Worm (Caenorhabditis elegans) whole organism, early embryonic: Measurements from ENCODE around the gene pax-3.

Experiments
- B0310.2 ChIP-seq: sonication (generic microtip); optimal IDR thresholded peaks from 2 replicates; lab custom pipeline; 2016; ENCODE audit warnings: mild to moderate bottlenecking, missing genetic modification characterization, missing compliant biosample characterization
- F13C5.2 ChIP-seq: sonication (generic microtip); optimal IDR thresholded peaks from 2 replicates; lab custom pipeline; 2017; ENCODE audit warnings: mild to moderate bottlenecking, missing genetic modification characterization, inconsistent platforms, missing compliant biosample characterization
- aly-1 ChIP-seq: sonication (generic microtip); optimal IDR thresholded peaks from 2 replicates; lab custom pipeline; 2016; ENCODE audit warnings: missing genetic modification characterization, missing compliant biosample characterization
- ama-1 ChIP-seq: fragments of 150-350 bp; optimal IDR thresholded peaks from 2 replicates; lab custom pipeline; 2014
- ceh-13 ChIP-seq: fragments of 200-800 bp; sonication (Bioruptor generic); optimal IDR thresholded peaks from 2 replicates; lab custom pipeline; 2018; ENCODE audit warnings: mild to moderate bottlenecking, missing genetic modification characterization, missing compliant biosample characterization
- ceh-36 ChIP-seq: sonication (generic microtip); optimal IDR thresholded peaks from 2 replicates; lab custom pipeline; 2016; ENCODE audit warnings: missing genetic modification characterization, inconsistent platforms, missing compliant biosample characterization
- ets-7 ChIP-seq: sonication (generic microtip); optimal IDR thresholded peaks from 2 replicates; lab custom pipeline; 2016; ENCODE audit warnings: missing genotype, missing genetic modification characterization, missing compliant biosample characterization
- flt-1 ChIP-seq: fragments of 200-800 bp; sonication (Bioruptor generic); IDR thresholded peaks from 2 replicates; pipeline ENCODE4 v1.3.6; 2022; ENCODE audit warnings: missing genetic modification characterization, missing compliant biosample characterization
- hmbx-1 ChIP-seq: sonication (generic microtip); optimal IDR thresholded peaks from 2 replicates; lab custom pipeline; 2016; ENCODE audit warnings: mild to moderate bottlenecking, missing genetic modification characterization, missing compliant biosample characterization
- hmg-4 ChIP-seq: fragments of 200-800 bp; sonication (Bioruptor generic); optimal IDR thresholded peaks from 2 replicates; lab custom pipeline; 2018; ENCODE audit warnings: mild to moderate bottlenecking, missing genetic modification characterization, missing compliant biosample characterization
- hnd-1 ChIP-seq: sonication (generic microtip); optimal IDR thresholded peaks from 2 replicates; lab custom pipeline; 2016; ENCODE audit warnings: missing genetic modification characterization, missing compliant biosample characterization
- pes-1 ChIP-seq: fragments of 200-800 bp; sonication (Bioruptor generic); IDR thresholded peaks from 2 replicates; pipeline ENCODE4 v1.3.6; 2022; ENCODE audit warnings: missing genetic modification reagents, missing genetic modification characterization, missing compliant biosample characterization
- scrt-1 ChIP-seq: fragments of 200-800 bp; sonication (Bioruptor generic); IDR thresholded peaks from 2 replicates; pipeline ENCODE4 v1.3.6; 2022; ENCODE audit warnings: missing genetic modification characterization, missing compliant biosample characterization
- sea-1 ChIP-seq: fragments of 200-800 bp; sonication (Bioruptor generic); conservative IDR thresholded peaks from 2 replicates; pipeline ENCODE4 v1.3.6; 2022; ENCODE audit warnings: missing genetic modification characterization, missing compliant biosample characterization
- tbx-11 ChIP-seq: fragments of 200-800 bp; sonication (Bioruptor generic); IDR thresholded peaks from 2 replicates; pipeline ENCODE4 v1.3.6; 2022; ENCODE audit warnings: missing genetic modification characterization, missing compliant biosample characterization
- tbx-37 ChIP-seq: fragments of 200-800 bp; sonication (Bioruptor generic); conservative IDR thresholded peaks from 2 replicates; pipeline ENCODE4 v1.3.6; 2022; ENCODE audit warnings: missing genetic modification reagents, missing genetic modification characterization, missing compliant biosample characterization
- tra-4 ChIP-seq: sonication (generic microtip); optimal IDR thresholded peaks from 2 replicates; lab custom pipeline; 2017; ENCODE audit warnings: missing genetic modification characterization, missing compliant biosample characterization

The pax-3 gene

DNA sequence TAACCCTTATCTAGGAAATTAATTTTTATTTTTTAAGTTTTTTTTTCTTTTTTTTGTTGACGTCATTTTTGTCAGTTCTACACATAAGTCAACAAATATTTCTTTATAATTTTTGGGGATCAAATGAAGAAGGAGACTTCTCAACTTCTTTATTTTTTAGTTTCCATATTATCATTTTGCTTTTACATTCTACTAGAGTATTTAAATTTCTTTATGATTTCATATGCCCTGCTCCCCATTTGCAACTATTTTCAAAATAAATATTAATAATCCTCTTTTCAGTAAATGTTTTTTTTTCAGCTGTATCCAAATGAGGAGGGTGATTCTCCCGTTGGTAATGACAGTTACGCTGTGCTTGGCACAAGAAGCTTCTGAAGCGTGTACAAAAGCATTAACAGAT is 9.0 kb upstream of the pax-3 start, which contains the start of gene phg-1:
phg-1 (plus strand) TSS at position 301 of the 400 bp plus-strand sequence.
- TF ChIP-seq B0310.2 (tag; lab: Kevin White, UChicago) (no peak), hmg-4 (no peak), ceh-13 (GFP tag; lab: Kevin White, UChicago) (no peak), tbx-37 (no peak), scrt-1 (GFP tag; lab: Robert Waterston, UW) (no peak), tra-4 (no peak), ama-1 (no peak), ets-7 (tag; lab: Kevin White, UChicago) (no peak), ceh-36 (tag; lab: Kevin White, UChicago) (no peak), hnd-1 (no peak), F13C5.2 (tag; lab: Kevin White, UChicago) (no peak), hmbx-1 (tag; lab: Kevin White, UChicago) (no peak), flt-1 (GFP tag; lab: Robert Waterston, UW) (no peak), tbx-11 (GFP tag; lab: Robert Waterston, UW) (no peak)

DNA sequence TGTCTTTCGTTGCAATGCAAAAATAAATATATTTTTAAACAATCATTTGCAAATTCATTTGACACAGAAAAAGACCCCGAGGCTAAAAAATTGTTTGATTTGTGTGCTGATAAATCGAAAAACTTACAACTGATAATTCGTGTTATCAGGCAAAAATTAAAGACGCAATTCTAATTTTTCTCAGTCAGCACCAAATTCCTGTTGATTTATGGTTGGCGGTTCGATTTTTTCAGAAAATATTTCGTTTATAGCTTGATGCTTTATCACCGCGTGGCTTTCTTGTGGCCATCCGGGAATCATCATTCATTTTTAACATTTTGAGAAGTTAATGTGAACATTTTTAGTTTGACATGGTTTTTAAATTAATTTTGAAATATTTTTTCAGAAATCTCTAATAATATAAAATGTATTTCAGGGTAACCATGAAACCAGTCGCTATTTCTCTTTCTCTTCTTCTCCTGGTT is 7.2 kb upstream of the pax-3 start, which contains the start of gene asah-2:
asah-2 (plus strand) TSS at position 414 of the 464 bp plus-strand sequence.
- TF ChIP-seq tra-4: no peak
- no peak for TF ChIP-seq tbx-37
- no peak for TF ChIP-seq ceh-36 (tag; lab: Kevin White, UChicago)
- TF ChIP-seq hmg-4: no peak
- TF ChIP-seq ceh-13 (GFP tag; lab: Kevin White, UChicago): no peak
- no peak for TF ChIP-seq hmbx-1 (tag; lab: Kevin White, UChicago)
- TF ChIP-seq F13C5.2 (tag; lab: Kevin White, UChicago): no peak
- TF ChIP-seq ama-1: no peak
- TF ChIP-seq pes-1 (GFP tag; lab: Robert Waterston, UW): no peak
- TF ChIP-seq aly-1 (tag; lab: Kevin White, UChicago): no peak
- TF ChIP-seq hnd-1: no peak
- no peak for TF ChIP-seq scrt-1 (GFP tag; lab: Robert Waterston, UW)
- no peak for TF ChIP-seq B0310.2 (tag; lab: Kevin White, UChicago)
- no peak for TF ChIP-seq sea-1
- no peak for TF ChIP-seq tbx-11 (GFP tag; lab: Robert Waterston, UW)
- no peak for TF ChIP-seq ets-7 (tag; lab: Kevin White, UChicago)
- no peak for TF ChIP-seq flt-1 (GFP tag; lab: Robert Waterston, UW)

DNA sequence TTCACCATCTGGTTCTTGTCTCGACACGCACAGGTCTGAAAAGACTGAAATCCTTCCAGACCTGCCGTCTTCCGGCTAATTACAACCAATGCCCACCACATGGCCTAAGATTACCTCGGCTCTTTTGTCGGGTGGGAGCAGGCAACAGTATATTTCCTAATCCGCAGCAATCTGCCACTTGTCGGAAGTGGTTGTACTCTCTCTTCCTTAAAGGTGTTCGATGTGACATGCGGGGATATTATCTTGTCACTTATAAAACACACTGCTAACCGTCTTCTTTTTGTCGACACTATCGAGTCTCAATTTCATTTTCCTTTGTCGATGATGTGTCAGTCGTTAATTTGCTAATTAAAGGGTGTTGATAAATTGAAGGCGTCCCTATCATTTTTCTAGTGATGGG is 2.3 kb upstream of the pax-3 start, which contains the start of gene F27E5.3:
F27E5.3 (minus strand) TSS at position 101 of the 400 bp plus-strand sequence.
- TF ChIP-seq tbx-11 (GFP tag; lab: Robert Waterston, UW): no peak
- no peak for TF ChIP-seq tbx-37
- no peak for TF ChIP-seq F13C5.2 (tag; lab: Kevin White, UChicago)
- no peak for TF ChIP-seq aly-1 (tag; lab: Kevin White, UChicago)
- no peak for TF ChIP-seq hmg-4
- no peak for TF ChIP-seq flt-1 (GFP tag; lab: Robert Waterston, UW)
- no peak for TF ChIP-seq hmbx-1 (tag; lab: Kevin White, UChicago)
- no peak for TF ChIP-seq ceh-13 (GFP tag; lab: Kevin White, UChicago)
- TF ChIP-seq tra-4: no peak
- TF ChIP-seq scrt-1 (GFP tag; lab: Robert Waterston, UW): no peak
- TF ChIP-seq ets-7 (tag; lab: Kevin White, UChicago): no peak
- TF ChIP-seq ceh-36 (tag; lab: Kevin White, UChicago): no peak
- no peak for TF ChIP-seq sea-1
- no peak for TF ChIP-seq pes-1 (GFP tag; lab: Robert Waterston, UW)
- no peak for TF ChIP-seq B0310.2 (tag; lab: Kevin White, UChicago)
- TF ChIP-seq hnd-1: no peak
- no peak for TF ChIP-seq ama-1

DNA sequence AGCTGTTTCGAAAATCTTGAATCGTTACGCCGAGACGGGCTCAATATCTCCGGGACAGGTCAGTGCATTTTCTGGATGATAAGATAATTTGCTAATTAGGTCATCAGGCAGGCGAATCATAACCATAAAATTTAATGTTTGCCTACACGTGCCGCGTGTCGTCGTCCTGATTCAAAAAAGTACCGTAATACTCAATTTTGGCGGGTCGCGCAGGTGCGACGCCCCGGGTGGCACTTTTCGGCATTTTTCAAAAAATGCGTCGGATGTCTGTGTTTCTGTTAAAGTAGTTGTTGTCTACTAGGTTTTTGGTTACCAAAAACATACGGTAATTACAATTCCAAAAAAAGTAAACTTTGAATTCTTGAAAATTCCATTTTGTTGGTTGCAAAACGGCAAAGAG is 1.1 kb downstream of the pax-3 start:
- TF ChIP-seq hmbx-1 (tag; lab: Kevin White, UChicago) (no peak), hmg-4 (no peak), aly-1 (tag; lab: Kevin White, UChicago) (no peak), sea-1 (no peak), ets-7 (tag; lab: Kevin White, UChicago) (no peak), B0310.2 (tag; lab: Kevin White, UChicago) (no peak), pes-1 (GFP tag; lab: Robert Waterston, UW) (no peak), flt-1 (GFP tag; lab: Robert Waterston, UW) (no peak), ama-1 (no peak), tbx-37 (no peak), hnd-1 (no peak), scrt-1 (GFP tag; lab: Robert Waterston, UW) (no peak), tbx-11 (GFP tag; lab: Robert Waterston, UW) (no peak), ceh-36 (tag; lab: Kevin White, UChicago) (no peak), ceh-13 (GFP tag; lab: Kevin White, UChicago) (no peak), tra-4 (no peak), F13C5.2 (tag; lab: Kevin White, UChicago) (no peak)

DNA sequence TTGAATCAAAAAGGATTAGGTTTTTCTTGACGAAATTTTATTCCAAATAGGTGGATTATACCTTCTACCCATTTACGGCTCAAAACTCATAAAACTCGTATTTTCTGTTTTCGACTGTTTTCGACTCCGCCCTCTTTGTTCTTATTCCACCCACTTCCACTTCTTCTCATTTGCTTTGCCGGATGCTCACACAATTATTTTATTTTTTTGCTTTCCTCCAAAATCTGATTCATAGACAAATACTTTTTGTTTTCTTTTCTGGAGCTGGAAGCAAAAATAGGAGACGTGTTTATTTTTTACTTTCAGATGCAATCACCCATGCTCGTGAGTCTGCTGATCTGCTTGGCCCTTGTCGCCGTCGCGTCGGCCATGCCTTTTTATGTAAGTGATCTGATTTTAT is 8.7 kb downstream of the pax-3 start, which contains the start of gene nlp-63:
nlp-63 (plus strand) TSS at position 301 of the 400 bp plus-strand sequence.
- TF ChIP-seq ama-1 (no peak), B0310.2 (tag; lab: Kevin White, UChicago) (no peak), ceh-13 (GFP tag; lab: Kevin White, UChicago) (no peak), sea-1 (no peak), scrt-1 (GFP tag; lab: Robert Waterston, UW) (no peak), aly-1 (tag; lab: Kevin White, UChicago) (no peak), tra-4 (no peak), hmbx-1 (tag; lab: Kevin White, UChicago) (no peak), hmg-4 (no peak), flt-1 (GFP tag; lab: Robert Waterston, UW) (no peak), F13C5.2 (tag; lab: Kevin White, UChicago) (no peak), ceh-36 (tag; lab: Kevin White, UChicago) (no peak), tbx-11 (GFP tag; lab: Robert Waterston, UW) (no peak), hnd-1 (no peak), ets-7 (tag; lab: Kevin White, UChicago) (no peak), pes-1 (GFP tag; lab: Robert Waterston, UW) (no peak), tbx-37 (no peak)

DNA sequence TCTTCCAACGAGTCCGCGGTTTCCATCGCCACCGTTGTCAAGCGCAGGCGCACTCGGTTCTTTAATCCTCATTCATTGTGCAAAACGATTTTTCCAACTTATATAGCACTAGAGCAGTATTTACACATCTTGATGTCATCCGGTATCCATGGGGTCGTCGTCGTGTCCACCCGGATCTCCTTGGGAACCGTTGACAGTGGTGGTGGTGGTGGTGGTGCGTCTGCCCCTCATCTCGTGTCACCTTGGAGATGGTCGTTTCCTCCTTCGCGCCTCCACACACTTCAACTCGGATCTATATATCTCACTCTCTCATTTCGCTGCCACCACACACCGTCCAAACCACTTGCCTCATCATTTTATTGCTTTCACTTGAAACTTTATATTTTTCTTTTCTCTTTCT is 16.4 kb downstream of the pax-3 start:
- TF ChIP-seq tbx-11 (GFP tag; lab: Robert Waterston, UW): peak; percentile 50; the same call in 1 of the 2 replicates
- no peak for TF ChIP-seq B0310.2 (tag; lab: Kevin White, UChicago)
- no peak for TF ChIP-seq ceh-13 (GFP tag; lab: Kevin White, UChicago)

- TF ChIP-seq tbx-11 (GFP tag; lab: Robert Waterston, UW) (no peak), tra-4 (no peak), ceh-36 (tag; lab: Kevin White, UChicago) (no peak)
These were observed 17.8 kb downstream of the pax-3 start for ce11 chrII:10164137-10164536.
